Worm (Caenorhabditis elegans) whole organism, mixed stage, embryonic: ENCODE measurements around the gene E04F6.4.

Source experiments
- bed-3 ChIP-seq: fragments of 200-800 bp; sonication (Bioruptor generic); optimal IDR thresholded peaks from 3 replicates; lab custom pipeline; 2018; ENCODE audit warnings: mild to moderate bottlenecking, missing genetic modification characterization, moderate library complexity, missing compliant biosample characterization
- blmp-1 ChIP-seq: fragments of 150-350 bp; optimal IDR thresholded peaks from 2 replicates; lab custom pipeline; 2014; ENCODE audit warnings: missing biosample characterization, missing genetic modification characterization
- ceh-39 ChIP-seq: fragments of 150-350 bp; optimal IDR thresholded peaks from 2 replicates; lab custom pipeline; 2014; ENCODE audit warnings: missing biosample characterization, missing genetic modification characterization
- ceh-83 ChIP-seq: fragments of 200-800 bp; sonication (Bioruptor generic); optimal IDR thresholded peaks from 2 replicates; lab custom pipeline; 2018; ENCODE audit warnings: mild to moderate bottlenecking, missing genetic modification characterization, missing compliant biosample characterization
- ces-1 ChIP-seq: fragments of 150-350 bp; optimal IDR thresholded peaks from 2 replicates; lab custom pipeline; 2014; ENCODE audit warnings: missing biosample characterization, missing genetic modification reagents, missing genetic modification characterization
- cnd-1 ChIP-seq: fragments of 200-800 bp; sonication (Bioruptor generic); optimal IDR thresholded peaks from 2 replicates; lab custom pipeline; 2018; ENCODE audit warnings: mild to moderate bottlenecking, missing genetic modification characterization, missing compliant biosample characterization
- drap-1 ChIP-seq: fragments of 200-800 bp; sonication (Bioruptor generic); optimal IDR thresholded peaks from 3 replicates; lab custom pipeline; 2018; ENCODE audit warnings: mild to moderate bottlenecking, missing genetic modification characterization, missing compliant biosample characterization
- elt-1 ChIP-seq: sonication (generic microtip); optimal IDR thresholded peaks from 2 replicates; lab custom pipeline; 2017; ENCODE audit warnings: missing genetic modification characterization, mild to moderate bottlenecking, missing compliant biosample characterization, antibody characterized with exemption, moderate library complexity, borderline replicate concordance; ENCODE audit not compliant: insufficient read depth
- elt-3 ChIP-seq: fragments of 150-350 bp; optimal IDR thresholded peaks from 2 replicates; lab custom pipeline; 2014; ENCODE audit warnings: missing biosample characterization, missing genetic modification characterization
- flh-1 ChIP-seq: fragments of 200-800 bp; sonication (Bioruptor generic); optimal IDR thresholded peaks from 2 replicates; lab custom pipeline; 2018; ENCODE audit warnings: mild to moderate bottlenecking, missing genetic modification characterization, moderate library complexity, missing compliant biosample characterization
- ham-2 ChIP-seq: fragments of 200-800 bp; sonication (Bioruptor generic); optimal IDR thresholded peaks from 2 replicates; lab custom pipeline; 2018; ENCODE audit warnings: mild to moderate bottlenecking, missing genetic modification characterization, missing compliant biosample characterization
- hlh-1 ChIP-seq: fragments of 150-350 bp; optimal IDR thresholded peaks from 2 replicates; lab custom pipeline; 2014; ENCODE audit warnings: missing biosample characterization, missing genetic modification reagents, missing genetic modification characterization
- lin-13 ChIP-seq: fragments of 150-350 bp; optimal IDR thresholded peaks from 2 replicates; lab custom pipeline; 2014; ENCODE audit warnings: missing biosample characterization, missing genetic modification characterization
- lin-32 ChIP-seq: fragments of 200-800 bp; sonication (Bioruptor generic); optimal IDR thresholded peaks from 2 replicates; lab custom pipeline; 2018; ENCODE audit warnings: mild to moderate bottlenecking, missing genetic modification characterization, missing compliant biosample characterization
- lsy-2 ChIP-seq: fragments of 150-350 bp; optimal IDR thresholded peaks from 2 replicates; lab custom pipeline; 2014; ENCODE audit warnings: missing biosample characterization, missing genetic modification characterization
- mab-5 ChIP-seq: fragments of 150-350 bp; optimal IDR thresholded peaks from 2 replicates; lab custom pipeline; 2014; ENCODE audit warnings: missing biosample characterization, missing genetic modification characterization
- mls-2 ChIP-seq: sonication (generic microtip); optimal IDR thresholded peaks from 2 replicates; lab custom pipeline; 2016; ENCODE audit warnings: mild to moderate bottlenecking, missing genetic modification characterization, moderate library complexity, missing compliant biosample characterization
- nhr-2 ChIP-seq: fragments of 150-350 bp; optimal IDR thresholded peaks from 2 replicates; lab custom pipeline; 2014; ENCODE audit warnings: missing biosample characterization, missing genetic modification characterization
- nhr-237 ChIP-seq: fragments of 150-350 bp; optimal IDR thresholded peaks from 2 replicates; lab custom pipeline; 2014; ENCODE audit warnings: missing biosample characterization, missing genetic modification characterization
- nhr-28 ChIP-seq: fragments of 150-350 bp; optimal IDR thresholded peaks from 2 replicates; lab custom pipeline; 2014; ENCODE audit warnings: missing biosample characterization, missing genetic modification characterization
- nhr-76 ChIP-seq: sonication (generic microtip); optimal IDR thresholded peaks from 2 replicates; lab custom pipeline; 2017; ENCODE audit warnings: missing biosample characterization, missing genetic modification characterization
- pha-4 ChIP-seq: fragments of 150-350 bp; optimal IDR thresholded peaks from 2 replicates; lab custom pipeline; 2018; ENCODE audit warnings: missing biosample characterization, missing genetic modification reagents, missing genetic modification characterization
- sem-2 ChIP-seq: fragments of 200-800 bp; sonication (Bioruptor generic); optimal IDR thresholded peaks from 2 replicates; lab custom pipeline; 2018; ENCODE audit warnings: mild to moderate bottlenecking, missing genetic modification characterization, missing compliant biosample characterization
- snpc-4 ChIP-seq: fragments of 150-350 bp; optimal IDR thresholded peaks from 2 replicates; lab custom pipeline; 2014; ENCODE audit warnings: missing biosample characterization, missing genetic modification characterization
- sptf-1 ChIP-seq: sonication (generic microtip); optimal IDR thresholded peaks from 2 replicates; lab custom pipeline; 2017; ENCODE audit warnings: mild to moderate bottlenecking, missing genetic modification characterization, moderate library complexity, missing compliant biosample characterization
- tbx-8 ChIP-seq: fragments of 200-800 bp; sonication (Bioruptor generic); optimal IDR thresholded peaks from 2 replicates; lab custom pipeline; 2018; ENCODE audit warnings: mild to moderate bottlenecking, missing genetic modification characterization, moderate library complexity, missing compliant biosample characterization
- unc-39 ChIP-seq: fragments of 150-350 bp; optimal IDR thresholded peaks from 2 replicates; lab custom pipeline; 2014; ENCODE audit warnings: missing biosample characterization, missing genetic modification characterization
- unc-62 ChIP-seq: fragments of 150-350 bp; optimal IDR thresholded peaks from 2 replicates; lab custom pipeline; 2014; ENCODE audit warnings: missing biosample characterization, missing genetic modification reagents, missing genetic modification characterization
- zip-8 ChIP-seq: fragments of 150-350 bp; optimal IDR thresholded peaks from 2 replicates; lab custom pipeline; 2014; ENCODE audit warnings: missing biosample characterization, missing genetic modification characterization

Gene E04F6.4

DNA sequence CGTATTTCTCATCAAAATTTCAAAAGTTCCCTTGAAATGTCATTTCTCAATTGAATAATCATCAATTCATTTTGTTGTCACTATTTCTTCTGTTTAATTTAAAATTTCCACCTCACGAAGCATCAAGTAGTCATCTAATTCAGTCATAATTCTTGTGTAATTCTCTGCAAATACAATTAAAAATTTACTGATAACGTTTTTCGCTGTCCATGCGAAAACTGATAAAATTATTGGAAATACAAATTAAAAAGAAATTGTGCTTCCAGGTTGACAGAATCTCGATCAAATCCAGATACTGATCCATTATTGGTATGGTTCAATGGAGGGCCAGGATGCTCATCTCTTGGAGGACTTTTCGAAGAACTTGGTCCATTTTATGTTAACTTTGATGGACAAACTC lies 44.1 kb downstream of the E04F6.4 start:
- no peak for TF ChIP-seq nhr-28 (tag; lab: Kevin White, UChicago)
- TF ChIP-seq flh-1 (GFP tag; lab: Kevin White, UChicago): no peak
- TF ChIP-seq lin-32: no peak
- TF ChIP-seq ces-1: no peak
- no peak for TF ChIP-seq pha-4 (tag; lab: Kevin White, UChicago)
- TF ChIP-seq sptf-1 (tag; lab: Kevin White, UChicago): no peak
- TF ChIP-seq bed-3 (GFP tag; lab: Kevin White, UChicago): no peak
- TF ChIP-seq tbx-8: no peak
- no peak for TF ChIP-seq elt-3
- no peak for TF ChIP-seq nhr-2 (tag; lab: Kevin White, UChicago)
- TF ChIP-seq lsy-2 (tag; lab: Kevin White, UChicago): no peak
- no peak for TF ChIP-seq nhr-237 (tag; lab: Kevin White, UChicago)

DNA sequence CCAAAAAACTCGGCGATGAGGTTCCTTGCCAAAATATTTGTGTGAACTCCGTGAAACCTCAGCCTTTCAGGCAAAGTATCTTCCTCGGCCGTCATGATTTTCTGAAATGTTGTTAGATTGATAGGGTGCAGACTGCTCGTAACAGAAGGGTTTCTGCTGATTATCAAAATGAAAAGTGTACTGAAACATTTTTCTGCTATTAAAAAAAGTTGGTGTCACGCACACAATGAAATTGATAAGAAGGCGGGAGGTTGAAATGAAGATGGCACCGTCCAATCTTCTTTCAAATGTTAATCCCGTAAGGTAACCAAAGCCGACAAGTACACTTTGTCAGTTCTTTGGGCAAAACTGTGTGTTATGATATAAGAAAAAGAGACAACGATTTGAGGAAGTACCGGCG lies 47.7 kb downstream of the E04F6.4 start:
- no peak for TF ChIP-seq drap-1 (GFP tag; lab: Kevin White, UChicago)
- no peak for TF ChIP-seq lin-32
- TF ChIP-seq ces-1: no peak
- TF ChIP-seq zip-8 (tag; lab: Kevin White, UChicago): no peak
- no peak for TF ChIP-seq mab-5 (tag; lab: Kevin White, UChicago)
- TF ChIP-seq mls-2 (tag; lab: Kevin White, UChicago): no peak
- TF ChIP-seq nhr-28 (tag; lab: Kevin White, UChicago): no peak
- no peak for TF ChIP-seq cnd-1 (tag; lab: Kevin White, UChicago)
- TF ChIP-seq lin-13 (tag; lab: Kevin White, UChicago): no peak
- no peak for TF ChIP-seq blmp-1 (tag; lab: Kevin White, UChicago)
- TF ChIP-seq unc-62 (GFP tag; lab: Kevin White, UChicago): no peak

DNA sequence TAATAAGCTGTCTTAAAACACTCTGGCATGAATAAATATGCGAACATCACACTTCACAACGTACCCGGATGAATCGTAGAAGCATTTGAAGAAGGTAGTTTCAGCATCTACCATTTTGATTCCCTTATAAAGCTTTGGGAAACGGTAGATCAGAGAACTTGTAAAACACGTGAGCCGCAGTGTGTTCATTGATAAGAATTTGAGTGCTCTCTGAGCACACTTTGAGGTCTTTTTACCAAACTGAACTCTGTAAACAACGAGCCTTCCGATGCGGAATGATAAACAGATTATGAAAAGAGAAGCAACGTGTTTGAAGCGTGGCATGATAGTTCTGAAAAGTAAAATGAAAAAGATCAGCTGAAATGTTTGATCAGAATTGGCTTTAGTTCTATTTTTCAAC lies 49.0 kb downstream of the E04F6.4 start, which contains the start of gene aqp-1:
Gene aqp-1, minus strand, starts transcription at position 102 of the 400 bp plus-strand sequence.
- TF ChIP-seq cnd-1 (tag; lab: Kevin White, UChicago) (no peak), hlh-1 (tag; lab: Kevin White, UChicago) (no peak), snpc-4 (no peak), pha-4 (tag; lab: Kevin White, UChicago) (no peak), nhr-76 (tag; lab: Kevin White, UChicago) (no peak), drap-1 (GFP tag; lab: Kevin White, UChicago) (no peak), ceh-83 (GFP tag; lab: Kevin White, UChicago) (no peak), lsy-2 (tag; lab: Kevin White, UChicago) (no peak), mls-2 (tag; lab: Kevin White, UChicago) (no peak), bed-3 (GFP tag; lab: Kevin White, UChicago) (no peak), ceh-39 (tag; lab: Kevin White, UChicago) (no peak), sem-2 (no peak), ces-1 (no peak), blmp-1 (tag; lab: Kevin White, UChicago) (no peak), elt-3 (no peak), tbx-8 (no peak), elt-1 (no peak), nhr-237 (tag; lab: Kevin White, UChicago) (no peak)
- TF ChIP-seq, all 35 proteins: peak for 0

DNA sequence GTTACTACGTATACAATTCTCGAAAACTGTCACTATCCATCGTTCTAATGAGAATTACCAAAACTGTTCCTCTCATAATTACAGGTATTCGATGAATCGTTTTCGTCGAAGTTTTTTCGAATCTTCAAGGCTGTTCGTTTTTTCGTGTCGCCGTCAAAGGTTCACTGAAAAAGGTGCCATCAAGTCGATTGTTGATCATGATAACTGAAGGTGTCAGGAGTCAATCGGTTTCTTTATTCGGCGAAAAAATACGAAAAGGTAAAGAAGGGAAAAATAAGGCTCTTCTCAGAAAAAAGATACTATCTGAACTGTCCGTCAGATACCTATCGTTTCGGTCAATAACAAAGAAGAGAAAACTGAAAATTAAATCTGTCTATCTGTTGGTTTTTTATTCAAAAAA lies 49.6 kb downstream of the E04F6.4 start:
- TF ChIP-seq sptf-1 (tag; lab: Kevin White, UChicago) (no peak), ces-1 (no peak), nhr-2 (tag; lab: Kevin White, UChicago) (no peak), lin-32 (no peak), zip-8 (tag; lab: Kevin White, UChicago) (no peak), ceh-83 (GFP tag; lab: Kevin White, UChicago) (no peak), lin-13 (tag; lab: Kevin White, UChicago) (no peak), unc-39 (tag; lab: Kevin White, UChicago) (no peak)

DNA sequence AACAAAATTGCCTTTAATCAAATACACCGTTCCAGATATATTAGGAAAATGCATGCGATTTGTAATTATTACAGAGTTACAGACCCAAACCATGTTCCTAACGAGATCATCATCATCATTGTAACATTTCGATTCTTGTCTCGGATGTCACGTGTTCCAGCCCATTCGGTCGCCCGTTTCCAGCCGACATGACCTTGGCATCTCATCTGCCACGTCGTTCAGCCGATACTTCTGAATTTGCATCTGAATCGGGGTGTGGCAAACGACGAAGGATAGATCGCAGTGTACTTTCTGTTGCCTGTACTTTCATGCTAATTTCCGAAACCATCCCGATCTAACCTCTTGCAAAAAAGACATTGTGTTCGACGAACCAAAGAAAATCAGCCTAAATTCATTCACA lies 50.5 kb downstream of the E04F6.4 start:
- TF ChIP-seq drap-1 (GFP tag; lab: Kevin White, UChicago) (no peak), sptf-1 (tag; lab: Kevin White, UChicago) (no peak), unc-62 (GFP tag; lab: Kevin White, UChicago) (no peak), nhr-28 (tag; lab: Kevin White, UChicago) (no peak), flh-1 (GFP tag; lab: Kevin White, UChicago) (no peak), nhr-76 (tag; lab: Kevin White, UChicago) (no peak), blmp-1 (tag; lab: Kevin White, UChicago) (no peak), mls-2 (tag; lab: Kevin White, UChicago) (no peak), zip-8 (tag; lab: Kevin White, UChicago) (no peak), ham-2 (GFP tag; lab: Kevin White, UChicago) (no peak), lin-13 (tag; lab: Kevin White, UChicago) (no peak), pha-4 (tag; lab: Kevin White, UChicago) (no peak)
